Worm (Caenorhabditis elegans): ENCODE results near the gene R11D1.12.

The R11D1.12 gene

ce11 chrV:12727104-12727637 is 1.4 kb upstream of the R11D1.12 start, which contains the start of gene R11D1.13:
Gene R11D1.13 (plus strand): TSS chrV:12727154.
- no peak for TF ChIP-seq ztf-1 (GFP tag; conservative IDR thresholded peaks at IDR 0.05)
- no peak for TF ChIP-seq lin-39 (tag; optimal IDR thresholded peaks at IDR 0.05)
- no peak for TF ChIP-seq blmp-1 (tag; optimal IDR thresholded peaks at IDR 0.05; ENCODE audit: insufficient read depth)
- TF ChIP-seq crh-2 (tag; optimal IDR thresholded peaks at IDR 0.05): no peak
- TF ChIP-seq snpc-4 (tag; optimal IDR thresholded peaks at IDR 0.05): no peak
- TF ChIP-seq ztf-4 (tag; optimal IDR thresholded peaks at IDR 0.05): no peak
- TF ChIP-seq skn-1 (tag; optimal IDR thresholded peaks at IDR 0.05): no peak
- TF ChIP-seq ZK546.5 (tag; optimal IDR thresholded peaks at IDR 0.05): no peak
- no peak for TF ChIP-seq ceh-16 (tag; optimal IDR thresholded peaks at IDR 0.05)
- TF ChIP-seq nhr-6 (tag; optimal IDR thresholded peaks at IDR 0.05): no peak
- no peak for TF ChIP-seq nhr-25 (tag; optimal IDR thresholded peaks at IDR 0.05)
- TF ChIP-seq nhr-11 (tag; optimal IDR thresholded peaks at IDR 0.05): no peak
- TF ChIP-seq F13H6.1 (tag; optimal IDR thresholded peaks at IDR 0.05): no peak
- no peak for TF ChIP-seq dmd-4 (tag; optimal IDR thresholded peaks at IDR 0.05)
- TF ChIP-seq mab-5 (tag; optimal IDR thresholded peaks at IDR 0.05): no peak
- no peak for TF ChIP-seq lsy-2 (tag; optimal IDR thresholded peaks at IDR 0.05)
- no peak for TF ChIP-seq zag-1 (tag; optimal IDR thresholded peaks at IDR 0.05)
- TF ChIP-seq sma-9 (GFP tag; optimal IDR thresholded peaks at IDR 0.05): no peak
- no peak for TF ChIP-seq sma-9 (tag; optimal IDR thresholded peaks at IDR 0.05)

ce11 chrV:12719713-12720112 is 6.1 kb downstream of the R11D1.12 start, which contains the start of gene R11D1.7:
Gene R11D1.7 (plus strand): TSS chrV:12720013.
- TF ChIP-seq ztf-1 (GFP tag; conservative IDR thresholded peaks at IDR 0.05): no peak
- no peak for TF ChIP-seq egl-27 (tag; optimal IDR thresholded peaks at IDR 0.05)
- no peak for TF ChIP-seq alr-1 (tag; optimal IDR thresholded peaks at IDR 0.05)
- TF ChIP-seq zag-1 (tag; optimal IDR thresholded peaks at IDR 0.05): no peak
- TF ChIP-seq lin-11 (tag; optimal IDR thresholded peaks at IDR 0.05): no peak
- TF ChIP-seq nhr-23 (tag; optimal IDR thresholded peaks at IDR 0.05): no peak
- no peak for TF ChIP-seq aly-2 (tag; optimal IDR thresholded peaks at IDR 0.05)
- TF ChIP-seq sma-9 (GFP tag; optimal IDR thresholded peaks at IDR 0.05): no peak
- TF ChIP-seq sma-9 (tag; optimal IDR thresholded peaks at IDR 0.05): no peak
- TF ChIP-seq ceh-16 (tag; optimal IDR thresholded peaks at IDR 0.05): no peak
- no peak for TF ChIP-seq sma-3 (GFP tag; optimal IDR thresholded peaks at IDR 0.05)

- no peak for TF ChIP-seq ceh-16 (tag; optimal IDR thresholded peaks at IDR 0.05)
- no peak for TF ChIP-seq C34F6.9 (tag; optimal IDR thresholded peaks at IDR 0.05)
- no peak for TF ChIP-seq R02D3.7 (tag; optimal IDR thresholded peaks at IDR 0.05)
- TF ChIP-seq fos-1 (tag; optimal IDR thresholded peaks at IDR 0.05): no peak
- no peak for TF ChIP-seq crh-2 (tag; optimal IDR thresholded peaks at IDR 0.05)
- no peak for TF ChIP-seq lin-39 (tag; optimal IDR thresholded peaks at IDR 0.05)
- TF ChIP-seq sma-3 (GFP tag; optimal IDR thresholded peaks at IDR 0.05): no peak
- TF ChIP-seq unc-62 (GFP tag; optimal IDR thresholded peaks at IDR 0.05): no peak
- no peak for TF ChIP-seq ceh-82 (tag; optimal IDR thresholded peaks at IDR 0.05)
These were observed 7.2 kb downstream of the R11D1.12 start, which contains the start of gene str-181 for ce11 chrV:12718622-12719021. Gene str-181 (minus strand): TSS chrV:12718722.

- TF ChIP-seq nhr-129 (tag; optimal IDR thresholded peaks at IDR 0.05) (no peak), dmd-4 (tag; optimal IDR thresholded peaks at IDR 0.05) (no peak), skn-1 (tag; optimal IDR thresholded peaks at IDR 0.05) (no peak), nhr-21 (tag; optimal IDR thresholded peaks at IDR 0.05) (no peak), ztf-11 (tag; optimal IDR thresholded peaks at IDR 0.05) (no peak), ama-1 (optimal IDR thresholded peaks at IDR 0.05) (no peak), R02D3.7 (tag; optimal IDR thresholded peaks at IDR 0.05) (no peak), nhr-23 (tag; optimal IDR thresholded peaks at IDR 0.05) (no peak), crh-2 (tag; optimal IDR thresholded peaks at IDR 0.05) (no peak), ZK546.5 (tag; optimal IDR thresholded peaks at IDR 0.05) (no peak), F13H6.1 (tag; optimal IDR thresholded peaks at IDR 0.05) (no peak), unc-39 (tag; optimal IDR thresholded peaks at IDR 0.05) (no peak), alr-1 (tag; optimal IDR thresholded peaks at IDR 0.05) (no peak), nhr-6 (tag; optimal IDR thresholded peaks at IDR 0.05) (no peak), C34F6.9 (tag; optimal IDR thresholded peaks at IDR 0.05) (no peak)
These were observed 9.3 kb downstream of the R11D1.12 start, which contains the start of gene str-178 for ce11 chrV:12716447-12716846. Gene str-178 (minus strand): TSS chrV:12716547.

- TF ChIP-seq gmeb-1 (tag; optimal IDR thresholded peaks at IDR 0.05): no peak
These were observed 11.7 kb downstream of the R11D1.12 start, which contains the start of gene R11D1.4 for ce11 chrV:12714120-12714519. Gene R11D1.4 (minus strand): TSS chrV:12714220.
